Fruit fly (Drosophila melanogaster) whole organism, adult: ENCODE measurements around the gene CG14325.

Experiments
- CG12768 ChIP-seq: fragments of 200-800 bp; sonication (Bioruptor generic); optimal IDR thresholded peaks from 2 replicates; lab custom pipeline; 2017; ENCODE audit warnings: missing biosample characterization, missing genetic modification characterization, mild to moderate bottlenecking, moderate library complexity, missing genetic modification reagents
- Clk ChIP-seq: fragments of 200-800 bp; sonication (Bioruptor generic); optimal IDR thresholded peaks from 2 replicates; lab custom pipeline; 2017; ENCODE audit warnings: missing biosample characterization, missing genetic modification characterization
- Crg-1 ChIP-seq: fragments of 200-800 bp; sonication (Bioruptor generic); optimal IDR thresholded peaks from 2 replicates; lab custom pipeline; 2016; ENCODE audit warnings: missing biosample characterization, missing genetic modification characterization
- Hr96 ChIP-seq: fragments of 200-800 bp; sonication (Bioruptor generic); optimal IDR thresholded peaks from 2 replicates; lab custom pipeline; 2016; ENCODE audit warnings: missing biosample characterization, missing genetic modification characterization
- Mnt ChIP-seq: fragments of 200-800 bp; sonication (Bioruptor generic); optimal IDR thresholded peaks from 2 replicates; lab custom pipeline; 2016; ENCODE audit warnings: missing biosample characterization, mild to moderate bottlenecking, missing genetic modification characterization
- bab1 ChIP-seq: fragments of 200-800 bp; sonication (Bioruptor generic); optimal IDR thresholded peaks from 3 replicates; lab custom pipeline; 2019; ENCODE audit warnings: missing biosample characterization, mild to moderate bottlenecking, missing genetic modification characterization, moderate library complexity
- cnc ChIP-seq, 2 experiments: fragments of >200 bp; optimal IDR thresholded peaks; 2 replicates each; lab custom pipeline; 2017
- kay ChIP-seq: fragments of 200-800 bp; sonication (Bioruptor generic); peaks from one replicate; lab custom pipeline; 2016; ENCODE audit warnings: missing biosample characterization, missing genetic modification characterization, borderline replicate concordance
- tj ChIP-seq: fragments of 200-800 bp; sonication (Bioruptor generic); optimal IDR thresholded peaks from 3 replicates; lab custom pipeline; 2017; ENCODE audit warnings: missing biosample characterization, mild to moderate bottlenecking, missing genetic modification characterization, moderate library complexity
- toe ChIP-seq: fragments of 200-800 bp; sonication (Bioruptor generic); optimal IDR thresholded peaks from 2 replicates; lab custom pipeline; 2016; ENCODE audit warnings: missing biosample characterization, missing genetic modification characterization

DNA sequence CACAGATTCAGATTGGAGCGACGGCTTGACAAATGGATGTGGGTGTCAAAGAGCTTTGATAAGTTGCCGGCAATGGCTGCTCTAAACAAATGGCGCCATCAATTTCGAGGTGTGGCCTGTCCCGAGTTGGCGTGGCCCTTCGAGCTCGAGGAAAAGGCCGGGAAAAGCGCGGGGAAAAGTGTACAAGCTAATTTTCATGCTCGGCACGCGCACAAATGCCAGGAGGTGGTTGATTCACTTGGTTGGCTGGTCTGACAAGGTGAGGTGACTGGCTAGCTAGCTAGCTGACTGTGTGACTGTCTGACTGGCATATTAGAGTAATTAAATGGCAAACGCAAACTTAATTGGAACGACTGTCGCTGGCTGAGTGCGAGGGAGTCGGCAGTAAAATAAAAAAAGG lies 25.1 kb upstream of the CG14325 start:
- TF ChIP-seq kay (GFP tag; lab: Kevin White, UChicago) (no peak), cnc (optimal IDR thresholded peaks at IDR 0.05; lab: Kevin White, UChicago) (no peak), bab1 (no peak), Mnt (GFP tag; lab: Kevin White, UChicago) (no peak), Crg-1 (GFP tag; lab: Kevin White, UChicago) (no peak), CG12768 (GFP tag; lab: Kevin White, UChicago) (no peak), tj (no peak), Clk (GFP tag; lab: Kevin White, UChicago) (no peak), Hr96 (GFP tag; lab: Kevin White, UChicago) (no peak), toe (GFP tag; lab: Kevin White, UChicago) (no peak)
